Fruit fly (Drosophila melanogaster): ENCODE results near the gene Sgs5.

The Sgs5 gene

dm6 chr3R:17595084-17595483 is at the start of gene Sgs5:
Gene Sgs5, plus strand, starts transcription at chr3R:17595362.
- no peak for TF ChIP-seq h (optimal IDR thresholded peaks at IDR 0.05)

dm6 chr3R:17546115-17546705 is 49.0 kb upstream of the Sgs5 start, which contains the start of gene Prx3:
Gene Prx3, minus strand, starts transcription at chr3R:17546531.
- TF ChIP-seq insv (optimal IDR thresholded peaks at IDR 0.05) (no peak), Myc (optimal IDR thresholded peaks at IDR 0.05) (no peak), Sin3A (optimal IDR thresholded peaks at IDR 0.05) (no peak), psq (optimal IDR thresholded peaks at IDR 0.05) (no peak), ttk (optimal IDR thresholded peaks at IDR 0.05) (no peak), h (optimal IDR thresholded peaks at IDR 0.05) (no peak)

dm6 chr3R:17549985-17550384 is 45.2 kb upstream of the Sgs5 start:
- no peak for TF ChIP-seq psq (optimal IDR thresholded peaks at IDR 0.05)
- no peak for TF ChIP-seq Sin3A (optimal IDR thresholded peaks at IDR 0.05)
- TF ChIP-seq insv (optimal IDR thresholded peaks at IDR 0.05) = no peak
- TF ChIP-seq Myc (optimal IDR thresholded peaks at IDR 0.05) = no peak
- TF ChIP-seq h (optimal IDR thresholded peaks at IDR 0.05) = no peak
- no peak for TF ChIP-seq ttk (optimal IDR thresholded peaks at IDR 0.05)

dm6 chr3R:17550827-17551468 is 44.2 kb upstream of the Sgs5 start:
- TF ChIP-seq psq (optimal IDR thresholded peaks at IDR 0.05) (no peak), insv (optimal IDR thresholded peaks at IDR 0.05) (no peak), Sin3A (optimal IDR thresholded peaks at IDR 0.05) (no peak), ttk (optimal IDR thresholded peaks at IDR 0.05) (no peak), Myc (optimal IDR thresholded peaks at IDR 0.05) (no peak), h (optimal IDR thresholded peaks at IDR 0.05) (no peak)

dm6 chr3R:17557487-17557886 is 37.7 kb upstream of the Sgs5 start:
- no peak for TF ChIP-seq insv (optimal IDR thresholded peaks at IDR 0.05)
- TF ChIP-seq ttk (optimal IDR thresholded peaks at IDR 0.05) = no peak
- TF ChIP-seq psq (optimal IDR thresholded peaks at IDR 0.05) = no peak
- TF ChIP-seq Myc (optimal IDR thresholded peaks at IDR 0.05) = no peak
- no peak for TF ChIP-seq Sin3A (optimal IDR thresholded peaks at IDR 0.05)
- TF ChIP-seq h (optimal IDR thresholded peaks at IDR 0.05) = no peak

dm6 chr3R:17558630-17559029 is 36.5 kb upstream of the Sgs5 start, which contains the start of gene Hmx:
Gene Hmx, plus strand, starts transcription at chr3R:17558930.
- no peak for TF ChIP-seq h (optimal IDR thresholded peaks at IDR 0.05)
- no peak for TF ChIP-seq insv (optimal IDR thresholded peaks at IDR 0.05)
- TF ChIP-seq Sin3A (optimal IDR thresholded peaks at IDR 0.05) = no peak
- no peak for TF ChIP-seq ttk (optimal IDR thresholded peaks at IDR 0.05)
- no peak for TF ChIP-seq psq (optimal IDR thresholded peaks at IDR 0.05)
- TF ChIP-seq Myc (optimal IDR thresholded peaks at IDR 0.05) = no peak

dm6 chr3R:17561175-17561574 is 34.0 kb upstream of the Sgs5 start:
- TF ChIP-seq Sin3A (optimal IDR thresholded peaks at IDR 0.05) (no peak), ttk (optimal IDR thresholded peaks at IDR 0.05) (no peak), h (optimal IDR thresholded peaks at IDR 0.05) (no peak), insv (optimal IDR thresholded peaks at IDR 0.05) (no peak), Myc (optimal IDR thresholded peaks at IDR 0.05) (no peak)

dm6 chr3R:17564837-17565236 is 30.3 kb upstream of the Sgs5 start:
- TF ChIP-seq insv (optimal IDR thresholded peaks at IDR 0.05) = no peak
- TF ChIP-seq Myc (optimal IDR thresholded peaks at IDR 0.05) = no peak
- no peak for TF ChIP-seq ttk (optimal IDR thresholded peaks at IDR 0.05)
- TF ChIP-seq h (optimal IDR thresholded peaks at IDR 0.05) = no peak
- no peak for TF ChIP-seq Sin3A (optimal IDR thresholded peaks at IDR 0.05)
- TF ChIP-seq psq (optimal IDR thresholded peaks at IDR 0.05) = no peak

- no peak for TF ChIP-seq ttk (optimal IDR thresholded peaks at IDR 0.05)
- TF ChIP-seq h (optimal IDR thresholded peaks at IDR 0.05) = no peak
- TF ChIP-seq Sin3A (optimal IDR thresholded peaks at IDR 0.05) = no peak
- no peak for TF ChIP-seq insv (optimal IDR thresholded peaks at IDR 0.05)
- TF ChIP-seq psq (optimal IDR thresholded peaks at IDR 0.05) = no peak
- TF ChIP-seq Myc (optimal IDR thresholded peaks at IDR 0.05) = no peak
Measured at dm6 chr3R:17566619-17567489, 28.3 kb upstream of the Sgs5 start.

- TF ChIP-seq insv (optimal IDR thresholded peaks at IDR 0.05) (no peak), h (optimal IDR thresholded peaks at IDR 0.05) (no peak), psq (optimal IDR thresholded peaks at IDR 0.05) (no peak), Myc (optimal IDR thresholded peaks at IDR 0.05) (no peak), Sin3A (optimal IDR thresholded peaks at IDR 0.05) (no peak), ttk (optimal IDR thresholded peaks at IDR 0.05) (no peak)
Measured at dm6 chr3R:17583658-17584460, 11.3 kb upstream of the Sgs5 start.

dm6 chr3R:17588805-17589204 is 6.4 kb upstream of the Sgs5 start:
- TF ChIP-seq Myc (optimal IDR thresholded peaks at IDR 0.05) = no peak
- no peak for TF ChIP-seq insv (optimal IDR thresholded peaks at IDR 0.05)
- no peak for TF ChIP-seq h (optimal IDR thresholded peaks at IDR 0.05)
- no peak for TF ChIP-seq Sin3A (optimal IDR thresholded peaks at IDR 0.05)
- TF ChIP-seq psq (optimal IDR thresholded peaks at IDR 0.05) = no peak
- TF ChIP-seq ttk (optimal IDR thresholded peaks at IDR 0.05) = no peak
